Worm (Caenorhabditis elegans) whole organism, dauer: ENCODE results near the gene T07D3.2.
"Not testable (repeated sequence)": the region's sequence is repeated elsewhere in the genome, so short reads cannot be mapped to it uniquely, and the experiment has no call there.

Experiments used
- unc-62 ChIP-seq: sonication (generic microtip); optimal IDR thresholded peaks from 2 replicates; lab custom pipeline; 2017; ENCODE audit warnings: missing biosample characterization, missing genetic modification reagents, missing genetic modification characterization

T07D3.2 gene

ce11 chrII:915780-916179 is 14.0 kb downstream of the T07D3.2 start, which contains the start of gene fbxc-29:
Gene fbxc-29 (plus strand): TSS chrII:916080.
- TF ChIP-seq unc-62 (GFP tag; lab: Kevin White, UChicago) = no peak

ce11 chrII:917324-917723 is 15.6 kb downstream of the T07D3.2 start, which contains the start of gene fbxc-30:
Gene fbxc-30 (plus strand): TSS chrII:917624.
- TF ChIP-seq unc-62 (GFP tag; lab: Kevin White, UChicago) = no peak

ce11 chrII:920326-920725 is 18.6 kb downstream of the T07D3.2 start:
- no peak for TF ChIP-seq unc-62 (GFP tag; lab: Kevin White, UChicago)

- no peak for TF ChIP-seq unc-62 (GFP tag; lab: Kevin White, UChicago)
Measured at ce11 chrII:922778-923177, 21.0 kb downstream of the T07D3.2 start.

- no peak for TF ChIP-seq unc-62 (GFP tag; lab: Kevin White, UChicago)
Measured at ce11 chrII:923521-923920, 21.8 kb downstream of the T07D3.2 start, which contains the start of gene fbxc-28. Gene fbxc-28 (plus strand): TSS chrII:923821.

ce11 chrII:927331-927730 is 25.6 kb downstream of the T07D3.2 start, which contains the start of gene R07C3.13:
Gene R07C3.13 (minus strand): TSS chrII:927431.
- TF ChIP-seq unc-62 (GFP tag; lab: Kevin White, UChicago) = no peak

ce11 chrII:930871-931270 is 29.1 kb downstream of the T07D3.2 start, which contains the start of gene fbxc-34:
Gene fbxc-34 (plus strand): TSS chrII:931171.
- not testable (repeated sequence) for TF ChIP-seq unc-62 (GFP tag; lab: Kevin White, UChicago)

ce11 chrII:932718-933117 is 31.0 kb downstream of the T07D3.2 start, which contains the start of gene acs-15:
Gene acs-15 (plus strand): TSS chrII:933018.
- TF ChIP-seq unc-62 (GFP tag; lab: Kevin White, UChicago) = no peak

- TF ChIP-seq unc-62 (GFP tag; lab: Kevin White, UChicago) = no peak
Measured at ce11 chrII:937265-937664, 35.5 kb downstream of the T07D3.2 start.

- no peak for TF ChIP-seq unc-62 (GFP tag; lab: Kevin White, UChicago)
Measured at ce11 chrII:938549-938948, 36.8 kb downstream of the T07D3.2 start, which contains the start of gene R07C3.3. Gene R07C3.3 (plus strand): TSS chrII:938849.

ce11 chrII:940779-941178 is 39.0 kb downstream of the T07D3.2 start, which contains the start of gene fbxc-36:
Gene fbxc-36 (plus strand): TSS chrII:940983.
- no peak for TF ChIP-seq unc-62 (GFP tag; lab: Kevin White, UChicago)

ce11 chrII:943773-944172 is 42.0 kb downstream of the T07D3.2 start, which contains the start of gene clec-43:
Gene clec-43 (plus strand): TSS chrII:944066.
- no peak for TF ChIP-seq unc-62 (GFP tag; lab: Kevin White, UChicago)

- TF ChIP-seq unc-62 (GFP tag; lab: Kevin White, UChicago) = no peak
Measured at ce11 chrII:948091-948490, 46.4 kb downstream of the T07D3.2 start, which contains the start of gene fbxc-32. Gene fbxc-32 (minus strand): TSS chrII:948191.

ce11 chrII:950374-950773 is 48.6 kb downstream of the T07D3.2 start:
- TF ChIP-seq unc-62 (GFP tag; lab: Kevin White, UChicago) = no peak

- TF ChIP-seq unc-62 (GFP tag; lab: Kevin White, UChicago) = no peak
Measured at ce11 chrII:953052-953451, 51.3 kb downstream of the T07D3.2 start.
